Fruit fly (Drosophila melanogaster): ENCODE measurements around the gene CG7924.

Gene CG7924

dm6 chr3L:14212300-14212893, 20.9 kb upstream of the CG7924 start:
- TF ChIP-seq HLH106 (tag; optimal IDR thresholded peaks at IDR 0.05), result no peak
- TF ChIP-seq Hr78 (GFP tag; optimal IDR thresholded peaks at IDR 0.05), result no peak
- no peak for TF ChIP-seq fru (GFP tag; optimal IDR thresholded peaks at IDR 0.05)
- no peak for TF ChIP-seq Hr83 (GFP tag; optimal IDR thresholded peaks at IDR 0.05; ENCODE audit: poor library complexity, severe bottlenecking)
- TF ChIP-seq N (GFP tag; optimal IDR thresholded peaks at IDR 0.05), result no peak
- no peak for TF ChIP-seq Sp1 (GFP tag; optimal IDR thresholded peaks at IDR 0.05)
- peak; percentile 89 for TF ChIP-seq Myc (optimal IDR thresholded peaks at IDR 0.05)

DNA sequence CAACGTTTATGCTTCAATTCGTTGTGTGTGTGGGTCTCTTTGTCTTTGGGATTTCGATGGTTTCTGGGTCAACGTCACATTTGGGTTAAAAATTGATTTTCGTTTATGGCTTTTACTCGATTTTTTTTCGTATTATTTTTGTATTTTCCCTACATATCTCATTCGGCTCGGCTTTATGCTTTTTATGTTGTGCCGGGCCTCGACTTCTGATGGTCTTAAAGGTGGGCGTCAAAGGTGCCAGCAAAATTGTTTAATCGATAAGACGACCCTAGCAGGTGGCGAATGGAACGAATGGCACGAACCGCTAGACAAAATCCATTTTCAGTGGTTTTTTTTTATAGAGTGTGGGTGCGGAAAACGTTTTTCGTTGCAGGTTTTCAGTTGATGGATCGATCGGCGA, 17.1 kb upstream of the CG7924 start:
- TF ChIP-seq rgr (GFP tag; optimal IDR thresholded peaks at IDR 0.05), result no peak
- no peak for TF ChIP-seq Sp1 (GFP tag; optimal IDR thresholded peaks at IDR 0.05)
- no peak for TF ChIP-seq Abd-B (GFP tag; optimal IDR thresholded peaks at IDR 0.05)
- no peak for TF ChIP-seq N (GFP tag; optimal IDR thresholded peaks at IDR 0.05)
- no peak for TF ChIP-seq dsf (GFP tag; optimal IDR thresholded peaks at IDR 0.05; ENCODE audit: borderline replicate concordance)
- TF ChIP-seq dmrt93B (GFP tag; optimal IDR thresholded peaks at IDR 0.05), result no peak
- no peak for TF ChIP-seq CG32264 (GFP tag; optimal IDR thresholded peaks at IDR 0.05)
- no peak for TF ChIP-seq Rel (GFP tag; optimal IDR thresholded peaks at IDR 0.05)
- TF ChIP-seq Rel (tag; optimal IDR thresholded peaks at IDR 0.05), result no peak
- no peak for TF ChIP-seq br (GFP tag; optimal IDR thresholded peaks at IDR 0.05)
- TF ChIP-seq brk (GFP tag; optimal IDR thresholded peaks at IDR 0.05), result no peak
- TF ChIP-seq Myc (optimal IDR thresholded peaks at IDR 0.05), result no peak
- TF ChIP-seq Dif (GFP tag; optimal IDR thresholded peaks at IDR 0.05; ENCODE audit: partially characterized antibody), result no peak

DNA sequence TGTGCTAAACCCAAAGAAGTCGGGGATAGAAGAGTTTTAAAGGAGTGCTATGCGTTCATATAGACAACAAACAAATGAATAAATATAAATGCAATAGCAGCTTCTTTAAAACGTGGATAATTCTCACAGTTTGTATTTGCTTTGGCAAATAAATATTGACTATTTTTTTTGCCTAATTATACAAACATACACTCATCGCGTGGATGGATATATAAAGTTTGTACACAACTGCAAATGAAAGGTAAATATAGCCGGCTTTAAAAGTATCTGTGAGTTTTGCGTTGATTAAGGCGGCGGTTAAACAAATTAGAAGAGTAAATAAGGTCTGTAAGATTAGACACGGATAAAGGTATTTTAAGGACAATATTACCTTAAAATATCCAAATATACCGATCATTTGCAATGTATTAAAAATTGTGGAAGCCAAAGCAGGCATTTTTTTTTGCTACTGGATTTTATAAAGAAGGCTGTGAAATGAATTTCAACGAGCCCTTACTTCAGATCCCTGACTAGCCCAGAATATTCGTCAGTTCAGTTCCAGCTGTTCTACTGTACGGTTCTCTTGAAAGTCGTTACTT, 15.5 kb upstream of the CG7924 start, which contains the start of gene CG7768:
CG7768 (plus strand) TSS at position 528 of the 578 bp plus-strand sequence.
- TF ChIP-seq N (GFP tag; optimal IDR thresholded peaks at IDR 0.05), result no peak
- peak; percentile 61 for TF ChIP-seq tai (GFP tag; optimal IDR thresholded peaks at IDR 0.05)
- no peak for TF ChIP-seq CG32264 (GFP tag; optimal IDR thresholded peaks at IDR 0.05)
- no peak for TF ChIP-seq GATAd (GFP tag; optimal IDR thresholded peaks at IDR 0.05)
- TF ChIP-seq Mio (GFP tag; optimal IDR thresholded peaks at IDR 0.05), result no peak
- TF ChIP-seq dmrt93B (GFP tag; optimal IDR thresholded peaks at IDR 0.05), result no peak
- peak; percentile 66 for TF ChIP-seq rgr (GFP tag; optimal IDR thresholded peaks at IDR 0.05)
- no peak for TF ChIP-seq Dif (GFP tag; optimal IDR thresholded peaks at IDR 0.05; ENCODE audit: partially characterized antibody)
- TF ChIP-seq psq (GFP tag; optimal IDR thresholded peaks at IDR 0.05), result no peak
- TF ChIP-seq pan (optimal IDR thresholded peaks at IDR 0.05), result no peak
- TF ChIP-seq br (GFP tag; optimal IDR thresholded peaks at IDR 0.05), result no peak
- no peak for TF ChIP-seq lola (GFP tag; optimal IDR thresholded peaks at IDR 0.05)
- no peak for TF ChIP-seq HLH106 (tag; optimal IDR thresholded peaks at IDR 0.05)
- TF ChIP-seq CG9705 (GFP tag; optimal IDR thresholded peaks at IDR 0.05), result no peak
- peak; percentile 16 for TF ChIP-seq fru (GFP tag; optimal IDR thresholded peaks at IDR 0.05)
- no peak for TF ChIP-seq sage (GFP tag; optimal IDR thresholded peaks at IDR 0.05)
- TF ChIP-seq Abd-B (GFP tag; optimal IDR thresholded peaks at IDR 0.05), result no peak
- TF ChIP-seq Hr83 (GFP tag; optimal IDR thresholded peaks at IDR 0.05; ENCODE audit: poor library complexity, severe bottlenecking), result peak; percentile 53
- no peak for TF ChIP-seq Rel (GFP tag; optimal IDR thresholded peaks at IDR 0.05)
- no peak for TF ChIP-seq Rel (tag; optimal IDR thresholded peaks at IDR 0.05)
- no peak for TF ChIP-seq sv (GFP tag; optimal IDR thresholded peaks at IDR 0.05)
- no peak for TF ChIP-seq Hr78 (GFP tag; optimal IDR thresholded peaks at IDR 0.05)
- no peak for TF ChIP-seq Vsx2 (GFP tag; optimal IDR thresholded peaks at IDR 0.05; ENCODE audit: partially characterized antibody)
- TF ChIP-seq woc (GFP tag; optimal IDR thresholded peaks at IDR 0.05), result no peak
- no peak for TF ChIP-seq jim (GFP tag; optimal IDR thresholded peaks at IDR 0.05)
- no peak for TF ChIP-seq CrebA (GFP tag; optimal IDR thresholded peaks at IDR 0.05; ENCODE audit: borderline replicate concordance)
- no peak for TF ChIP-seq Jra (GFP tag; optimal IDR thresholded peaks at IDR 0.05)
- no peak for TF ChIP-seq Sp1 (GFP tag; optimal IDR thresholded peaks at IDR 0.05)
- no peak for TF ChIP-seq usp (GFP tag; optimal IDR thresholded peaks at IDR 0.05)
- peak in 1 of 2 experiments; percentile 35 for TF ChIP-seq foxo (GFP tag; optimal IDR thresholded peaks at IDR 0.05)
- TF ChIP-seq Hnf4 (GFP tag; optimal IDR thresholded peaks at IDR 0.05), result peak; percentile 8
- TF ChIP-seq ey (GFP tag; optimal IDR thresholded peaks at IDR 0.05), result no peak
- peak; percentile 53 for TF ChIP-seq h (GFP tag; optimal IDR thresholded peaks at IDR 0.05)
- peak; percentile 35 for TF ChIP-seq OdsH (GFP tag; optimal IDR thresholded peaks at IDR 0.05)

All from whole organism, wandering third instar larva.